Worm (Caenorhabditis elegans) whole organism, early embryonic: ENCODE data around the gene Y61A9LA.1.

ENCODE experiments used
- aly-1 ChIP-seq: sonication (generic microtip); optimal IDR thresholded peaks from 2 replicates; lab custom pipeline; 2016; ENCODE audit warnings: missing genetic modification characterization, missing compliant biosample characterization
- ama-1 ChIP-seq: fragments of 150-350 bp; optimal IDR thresholded peaks from 2 replicates; lab custom pipeline; 2014
- ceh-36 ChIP-seq: sonication (generic microtip); optimal IDR thresholded peaks from 2 replicates; lab custom pipeline; 2016; ENCODE audit warnings: missing genetic modification characterization, inconsistent platforms, missing compliant biosample characterization
- ets-7 ChIP-seq: sonication (generic microtip); optimal IDR thresholded peaks from 2 replicates; lab custom pipeline; 2016; ENCODE audit warnings: missing genotype, missing genetic modification characterization, missing compliant biosample characterization
- hnd-1 ChIP-seq: sonication (generic microtip); optimal IDR thresholded peaks from 2 replicates; lab custom pipeline; 2016; ENCODE audit warnings: missing genetic modification characterization, missing compliant biosample characterization
- tbx-11 ChIP-seq: fragments of 200-800 bp; sonication (Bioruptor generic); IDR thresholded peaks from 2 replicates; pipeline ENCODE4 v1.3.6; 2022; ENCODE audit warnings: missing genetic modification characterization, missing compliant biosample characterization
- tbx-37 ChIP-seq: fragments of 200-800 bp; sonication (Bioruptor generic); conservative IDR thresholded peaks from 2 replicates; pipeline ENCODE4 v1.3.6; 2022; ENCODE audit warnings: missing genetic modification reagents, missing genetic modification characterization, missing compliant biosample characterization

DNA sequence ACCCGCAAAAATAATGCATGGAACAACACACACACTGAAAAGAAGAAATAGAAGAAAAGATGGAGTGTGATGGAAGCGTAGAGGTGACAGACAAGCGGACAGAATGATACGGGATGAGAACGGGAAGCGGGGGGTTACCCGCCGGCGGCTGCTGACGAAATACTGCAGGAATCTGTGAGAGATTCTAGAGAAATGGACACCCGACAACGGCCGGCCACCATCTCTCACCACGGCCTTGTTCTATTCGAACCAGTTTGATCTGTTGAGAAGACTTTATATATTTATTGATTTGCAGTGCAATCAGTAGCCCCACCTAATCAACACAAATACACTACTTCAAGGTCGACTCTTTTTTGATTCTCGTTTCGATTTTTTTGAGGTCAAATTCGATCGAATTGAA lies 34.6 kb upstream of the Y61A9LA.1 start:
- TF ChIP-seq ama-1 (lab: Kevin White, UChicago) (no peak), tbx-11 (no peak), ceh-36 (tag; lab: Kevin White, UChicago) (no peak), tbx-37 (GFP tag; lab: Robert Waterston, UW) (no peak), ets-7 (no peak), hnd-1 (tag; lab: Kevin White, UChicago) (no peak), aly-1 (no peak)
